Fruit fly (Drosophila melanogaster) whole organism, wandering third instar larva: ENCODE measurements around the gene st.

Experiments used
- Abd-B ChIP-seq: fragments of >200 bp; optimal IDR thresholded peaks from 2 replicates; lab custom pipeline; 2017; ENCODE audit warnings: missing biosample characterization, missing genetic modification characterization
- CrebA ChIP-seq: fragments of 200-800 bp; sonication (Bioruptor generic); optimal IDR thresholded peaks from 2 replicates; lab custom pipeline; 2016; ENCODE audit warnings: missing biosample characterization, mild to moderate bottlenecking, missing genetic modification characterization, borderline replicate concordance
- HLH106 ChIP-seq: fragments of 200-800 bp; optimal IDR thresholded peaks from 3 replicates; lab custom pipeline; 2019; ENCODE audit warnings: missing biosample characterization, mild to moderate bottlenecking, missing genetic modification characterization, moderate library complexity
- Hr78 ChIP-seq: fragments of >200 bp; optimal IDR thresholded peaks from 2 replicates; lab custom pipeline; 2017; ENCODE audit warnings: missing biosample characterization, missing genetic modification characterization
- Mio ChIP-seq: sonication (Bioruptor generic); optimal IDR thresholded peaks from 2 replicates; lab custom pipeline; 2016; ENCODE audit warnings: missing biosample characterization, missing genetic modification characterization
- N ChIP-seq: fragments of >200 bp; optimal IDR thresholded peaks from 2 replicates; lab custom pipeline; 2018; ENCODE audit warnings: missing biosample characterization, missing external identifiers, missing genetic modification characterization
- Vsx2 ChIP-seq: fragments of 200-300, 225-300 bp; sonication (Bioruptor generic); optimal IDR thresholded peaks from 2 replicates; lab custom pipeline; 2018; ENCODE audit warnings: missing biosample characterization, missing genetic modification characterization; ENCODE audit not compliant: partially characterized antibody
- dl ChIP-seq, 2 experiments: fragments of 175-275, 200-275 bp in 1 of 2; fragments of 200-275 bp in 1 of 2; sonication (Bioruptor generic); optimal IDR thresholded peaks; lab custom pipeline; 2018; ENCODE audit warnings: mild to moderate bottlenecking in 2 of 2, missing biosample characterization in 2 of 2, missing genetic modification characterization in 2 of 2, moderate library complexity in 2 of 2; ENCODE audit not compliant: partially characterized antibody in 2 of 2, insufficient read depth in 1 of 2
- dsf ChIP-seq: sonication (Bioruptor generic); optimal IDR thresholded peaks from 2 replicates; lab custom pipeline; 2016; ENCODE audit warnings: missing biosample characterization, missing genetic modification characterization, borderline replicate concordance
- fru ChIP-seq: fragments of 200-800 bp; sonication (Bioruptor generic); optimal IDR thresholded peaks from 3 replicates; lab custom pipeline; 2016; ENCODE audit warnings: missing biosample characterization, mild to moderate bottlenecking, missing genetic modification characterization
- pan ChIP-seq: fragments of >200 bp; optimal IDR thresholded peaks from 2 replicates; lab custom pipeline; 2017
- rgr ChIP-seq: fragments of 200-800 bp; sonication (Bioruptor generic); optimal IDR thresholded peaks from 3 replicates; lab custom pipeline; 2016; ENCODE audit warnings: missing biosample characterization, mild to moderate bottlenecking, missing genetic modification characterization
- sage ChIP-seq: fragments of 200-800 bp; sonication (Bioruptor generic); optimal IDR thresholded peaks from 2 replicates; lab custom pipeline; 2016; ENCODE audit warnings: missing biosample characterization, mild to moderate bottlenecking, missing genetic modification characterization
- usp ChIP-seq: fragments of >200 bp; optimal IDR thresholded peaks from 2 replicates; lab custom pipeline; 2017; ENCODE audit warnings: missing biosample characterization, missing genetic modification characterization

dm6 chr3L:16474130-16474529 lies 23.3 kb upstream of the st start:
- TF ChIP-seq fru (no peak), dsf (GFP tag; lab: Kevin White, UChicago) (no peak), usp (GFP tag; lab: Kevin White, UChicago) (no peak), N (GFP tag; lab: Kevin White, UChicago) (no peak), sage (GFP tag; lab: Kevin White, UChicago) (no peak), CrebA (GFP tag; lab: Kevin White, UChicago) (no peak), pan (lab: Kevin White, UChicago) (no peak), Abd-B (GFP tag; lab: Kevin White, UChicago) (no peak), rgr (GFP tag; lab: Kevin White, UChicago) (no peak), Mio (no peak), Vsx2 (no peak), Hr78 (GFP tag; lab: Kevin White, UChicago) (no peak), HLH106 (tag; lab: Kevin White, UChicago) (no peak), dl (GFP tag; optimal IDR thresholded peaks at IDR 0.05; lab: Kevin White, UChicago; ENCODE audit: insufficient read depth in 1 of 2, partially characterized antibody in 2 of 2) (no peak)
